Fruit fly (Drosophila melanogaster): ENCODE data around the gene Obp8a.
A peak's percentile ranks its signal among the peaks of the same experiment; 100 is the strongest.

Gene Obp8a

dm6 chrX:9250161-9250831, 35.6 kb downstream of the Obp8a start, which contains the start of gene CG17754:
TSS of gene CG17754 (plus strand) at chrX:9250420.
- TF ChIP-seq Dll (optimal IDR thresholded peaks at IDR 0.05) (peak; percentile 30), CG8478 (optimal IDR thresholded peaks at IDR 0.05) (no peak), EcR (GFP tag; optimal IDR thresholded peaks at IDR 0.05) (no peak)

- TF ChIP-seq CG8478 (optimal IDR thresholded peaks at IDR 0.05): no peak
- no peak for TF ChIP-seq EcR (GFP tag; optimal IDR thresholded peaks at IDR 0.05)
- no peak for TF ChIP-seq pan (optimal IDR thresholded peaks at IDR 0.05)
- no peak for TF ChIP-seq psq (optimal IDR thresholded peaks at IDR 0.05)
- no peak for TF ChIP-seq Dll (optimal IDR thresholded peaks at IDR 0.05)
- no peak for TF ChIP-seq usp (GFP tag; optimal IDR thresholded peaks at IDR 0.05)
Measured at dm6 chrX:9251212-9251877, 36.7 kb downstream of the Obp8a start.

- no peak for TF ChIP-seq psq (optimal IDR thresholded peaks at IDR 0.05)
- no peak for TF ChIP-seq Dll (optimal IDR thresholded peaks at IDR 0.05)
- TF ChIP-seq EcR (GFP tag; optimal IDR thresholded peaks at IDR 0.05): no peak
- no peak for TF ChIP-seq pan (optimal IDR thresholded peaks at IDR 0.05)
- TF ChIP-seq usp (GFP tag; optimal IDR thresholded peaks at IDR 0.05): no peak
- no peak for TF ChIP-seq CG8478 (optimal IDR thresholded peaks at IDR 0.05)
Measured at dm6 chrX:9252051-9252708, 37.5 kb downstream of the Obp8a start.

dm6 chrX:9255021-9255420, 40.3 kb downstream of the Obp8a start:
- TF ChIP-seq EcR (GFP tag; optimal IDR thresholded peaks at IDR 0.05) (no peak), Dll (optimal IDR thresholded peaks at IDR 0.05) (no peak), CG8478 (optimal IDR thresholded peaks at IDR 0.05) (no peak)

dm6 chrX:9255964-9256520, 41.4 kb downstream of the Obp8a start, which contains the start of gene ric8a:
TSS of gene ric8a (plus strand) at chrX:9256168.
- TF ChIP-seq Dll (optimal IDR thresholded peaks at IDR 0.05) (no peak), CG8478 (optimal IDR thresholded peaks at IDR 0.05) (no peak), EcR (GFP tag; optimal IDR thresholded peaks at IDR 0.05) (no peak), pan (optimal IDR thresholded peaks at IDR 0.05) (no peak), psq (optimal IDR thresholded peaks at IDR 0.05) (no peak), usp (GFP tag; optimal IDR thresholded peaks at IDR 0.05) (no peak)

Measured in whole organism.